Fruit fly (Drosophila melanogaster) whole organism, pupa: ENCODE results near the gene eIF5B.

Experiments
- CG10348 ChIP-seq: fragments of 200-800 bp; sonication (Bioruptor generic); IDR thresholded peaks from 2 replicates; pipeline ENCODE4 v1.3.6; 2022; ENCODE audit warnings: missing biosample characterization, missing genetic modification characterization
- CG17806 ChIP-seq: fragments of 200-800 bp; sonication (Bioruptor generic); optimal IDR thresholded peaks from 2 replicates; lab custom pipeline; 2018; ENCODE audit warnings: missing biosample characterization, mild to moderate bottlenecking, missing genetic modification characterization, moderate library complexity
- CG9948 ChIP-seq: fragments of 200-800 bp; sonication (Bioruptor generic); optimal IDR thresholded peaks from 2 replicates; lab custom pipeline; 2018; ENCODE audit warnings: missing biosample characterization, mild to moderate bottlenecking, missing genetic modification characterization, moderate library complexity
- EcR ChIP-seq: fragments of 200-800 bp; sonication (Bioruptor generic); optimal IDR thresholded peaks from 3 replicates; lab custom pipeline; 2019; ENCODE audit warnings: missing biosample characterization, missing genetic modification characterization, mild to moderate bottlenecking, moderate library complexity, missing genetic modification reagents
- Pif1B ChIP-seq: fragments of 200-800 bp; sonication (Bioruptor generic); optimal IDR thresholded peaks from 3 replicates; lab custom pipeline; 2016; ENCODE audit warnings: missing biosample characterization, missing genetic modification characterization
- gl ChIP-seq: fragments of 200-800 bp; sonication (Bioruptor generic); optimal IDR thresholded peaks from 2 replicates; lab custom pipeline; 2018; ENCODE audit warnings: missing biosample characterization, mild to moderate bottlenecking, missing genetic modification characterization

DNA sequence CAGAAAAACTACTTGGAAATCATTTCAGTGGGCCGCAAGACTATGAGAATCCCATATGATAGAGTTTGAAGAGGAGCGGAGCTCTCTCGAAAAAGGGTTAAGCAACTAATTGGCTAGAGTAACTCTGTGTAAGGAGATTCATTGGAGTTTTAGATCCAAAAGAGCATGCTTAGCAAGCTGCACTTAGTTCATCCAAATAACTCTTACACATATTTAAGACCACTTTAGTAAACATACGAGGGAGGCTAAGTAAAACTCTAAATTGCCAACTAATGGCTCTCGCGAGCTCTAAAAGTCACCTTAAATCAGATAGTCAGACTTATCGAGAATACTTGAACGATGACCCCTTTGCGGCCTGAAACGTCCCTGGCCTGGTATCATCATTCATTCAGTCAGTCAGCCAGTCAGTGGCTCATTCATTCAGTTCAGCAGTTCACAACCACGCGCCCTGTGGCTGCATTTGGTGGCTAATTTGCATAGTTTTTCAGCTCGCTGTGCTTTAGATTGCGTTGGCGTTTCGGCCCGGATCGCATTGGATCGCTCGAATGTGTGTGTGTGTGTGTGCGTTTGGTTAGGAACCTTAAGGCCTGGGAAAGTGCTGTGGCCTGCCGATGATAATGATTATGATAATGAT, 5.7 kb downstream of the eIF5B start:
- no peak for TF ChIP-seq gl
- no peak for TF ChIP-seq CG9948 (tag; lab: Kevin White, UChicago)
- no peak for TF ChIP-seq Pif1B
- TF ChIP-seq EcR (GFP tag; lab: Kevin White, UChicago), result no peak
- TF ChIP-seq CG17806 (tag; lab: Kevin White, UChicago), result no peak
- TF ChIP-seq CG10348 (GFP tag; lab: Robert Waterston, UW), result no peak
